Fruit fly (Drosophila melanogaster) whole organism, embryonic: ENCODE results near the gene CG13404.

Experiments used
- CG1024 ChIP-seq: fragments of 200-800 bp; sonication (Bioruptor generic); IDR thresholded peaks from 2 replicates; pipeline ENCODE4 v1.3.6; 2022; ENCODE audit warnings: missing biosample characterization, missing genetic modification characterization
- CG11093 ChIP-seq: fragments of 200-800 bp; sonication (Bioruptor generic); IDR thresholded peaks from 3 replicates; pipeline ENCODE4 v1.3.6; 2022; ENCODE audit warnings: missing biosample characterization, missing genetic modification characterization
- D19B ChIP-seq: fragments of 200-800 bp; sonication (Bioruptor generic); optimal IDR thresholded peaks from 2 replicates; lab custom pipeline; 2017; ENCODE audit warnings: missing biosample characterization, mild to moderate bottlenecking, missing genetic modification characterization
- TFAM ChIP-seq: fragments of 200-800 bp; sonication (Bioruptor generic); optimal IDR thresholded peaks from 2 replicates; lab custom pipeline; 2017; ENCODE audit warnings: missing biosample characterization, missing genetic modification characterization, inconsistent platforms

dm6 chrX:14247035-14247786, 18.8 kb downstream of the CG13404 start, which contains the start of gene mud:
- TF ChIP-seq CG11093 (no peak), D19B (no peak), TFAM (GFP tag; lab: Kevin White, UChicago) (no peak), CG1024 (GFP tag; lab: Robert Waterston, UW) (peak; percentile 46; the same call in 1 of the 2 replicates)
